Worm (Caenorhabditis elegans): Measurements from ENCODE around the gene ergo-1.

DNA sequence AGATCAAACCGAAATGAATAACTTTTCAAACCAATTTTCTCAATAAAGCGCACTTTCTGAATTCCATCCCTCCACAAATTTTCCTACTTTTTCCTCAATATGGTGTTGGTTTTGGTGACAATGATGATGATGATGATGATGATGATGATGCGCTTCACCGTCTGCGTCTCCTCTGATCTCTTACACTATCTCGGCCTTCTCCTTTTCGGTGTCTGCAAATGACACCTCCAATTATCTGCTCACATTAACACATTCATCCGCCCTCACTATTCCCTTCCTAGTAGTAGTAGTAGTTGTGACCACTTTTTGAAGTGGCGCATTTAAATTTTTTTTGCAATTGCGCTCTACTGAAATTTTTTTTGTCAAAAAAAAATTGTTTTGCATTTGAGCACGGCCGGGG, 30.0 kb upstream of the ergo-1 start:
- no peak for TF ChIP-seq cnd-1 (tag; optimal IDR thresholded peaks at IDR 0.05)
- no peak for TF ChIP-seq nhr-28 (tag; optimal IDR thresholded peaks at IDR 0.05)
- no peak for TF ChIP-seq lsy-2 (tag; optimal IDR thresholded peaks at IDR 0.05)
- TF ChIP-seq unc-39 (tag; optimal IDR thresholded peaks at IDR 0.05) = peak; percentile 67
- TF ChIP-seq unc-62 (GFP tag; optimal IDR thresholded peaks at IDR 0.05) = peak; percentile 68
- no peak for TF ChIP-seq pha-4 (tag; optimal IDR thresholded peaks at IDR 0.05)
- no peak for TF ChIP-seq elt-3 (tag; optimal IDR thresholded peaks at IDR 0.05)
- TF ChIP-seq ztf-11 (tag; optimal IDR thresholded peaks at IDR 0.05) = no peak
- no peak for TF ChIP-seq unc-120 (tag; optimal IDR thresholded peaks at IDR 0.05; ENCODE audit: poor library complexity, severe bottlenecking)
- no peak for TF ChIP-seq mab-5 (tag; optimal IDR thresholded peaks at IDR 0.05)
- TF ChIP-seq ces-1 (GFP tag; optimal IDR thresholded peaks at IDR 0.05) = no peak
- TF ChIP-seq sptf-1 (tag; optimal IDR thresholded peaks at IDR 0.05) = no peak
- no peak for TF ChIP-seq elt-1 (tag; optimal IDR thresholded peaks at IDR 0.05; ENCODE audit: borderline replicate concordance, insufficient read depth)
- no peak for TF ChIP-seq blmp-1 (tag; optimal IDR thresholded peaks at IDR 0.05)

Data from whole organism, mixed stage, embryonic.